Worm (Caenorhabditis elegans) whole organism, L3 larva: ENCODE results near the gene F21H7.12.

Experiments used
- mdl-1 ChIP-seq: fragments of 150-350 bp; optimal IDR thresholded peaks from 2 replicates; lab custom pipeline; 2014; ENCODE audit warnings: missing biosample characterization, missing genetic modification characterization
- nhr-11 ChIP-seq: fragments of 150-350 bp; optimal IDR thresholded peaks from 2 replicates; lab custom pipeline; 2014; ENCODE audit warnings: missing biosample characterization, missing genetic modification characterization

ce11 chrV:16226581-16226980 is 3.4 kb upstream of the F21H7.12 start, which contains the start of gene F11A5.13:
- TF ChIP-seq mdl-1: no peak
- no peak for TF ChIP-seq nhr-11 (tag; lab: Kevin White, UChicago)
